Fruit fly (Drosophila melanogaster): ENCODE measurements around the gene PolrMT.

Gene PolrMT

DNA sequence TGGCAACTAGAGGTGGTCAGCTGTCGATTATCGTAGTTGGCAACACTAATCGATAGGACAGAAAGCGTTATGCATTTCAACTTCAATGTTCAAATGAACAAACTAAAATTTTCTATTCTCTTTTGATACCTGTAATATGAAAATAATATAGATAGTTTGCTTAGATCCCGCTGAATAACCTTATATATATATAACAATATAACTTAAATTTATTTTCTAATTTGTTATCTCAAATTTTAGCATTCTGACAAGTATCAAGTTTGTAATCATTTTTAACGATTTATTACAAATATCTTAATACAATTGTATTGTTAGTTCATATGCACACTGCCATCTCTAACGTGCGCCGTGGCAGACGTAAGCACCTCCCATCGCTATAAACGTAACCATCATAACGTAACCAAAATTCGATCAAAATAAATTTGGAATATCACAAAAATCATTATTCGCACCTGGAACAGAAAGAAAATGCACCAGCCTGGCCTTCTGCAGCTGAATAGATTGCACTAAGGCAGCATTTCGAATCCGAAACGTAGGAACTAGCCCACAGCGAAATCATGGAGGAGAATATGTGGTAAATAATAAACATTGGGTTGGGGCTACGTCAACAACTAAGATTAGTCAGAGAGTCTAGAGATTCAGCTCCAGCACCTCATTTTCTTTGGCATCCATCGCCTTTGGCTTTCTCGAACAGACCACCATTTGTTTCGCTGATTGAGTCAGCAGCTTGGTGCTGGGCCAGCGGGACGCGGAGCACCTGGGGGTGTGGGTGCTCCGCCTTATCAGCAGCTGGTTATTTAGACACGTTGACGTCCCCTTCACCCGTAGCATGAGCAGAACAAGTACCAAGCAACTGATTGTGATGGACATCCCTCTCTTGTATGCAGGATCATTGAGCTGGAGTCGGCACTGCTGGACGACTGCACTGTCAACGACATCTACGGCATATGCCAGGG lies 21.0 kb upstream of the PolrMT start, which contains the start of the genes Pino and TBC1D23 (continued):
- TF ChIP-seq CG2129 (GFP tag; IDR thresholded peaks at IDR 0.05; ENCODE audit: partially characterized antibody) (peak; percentile 41; the same call in 1 of the 2 replicates), CG12942 (GFP tag; optimal IDR thresholded peaks at IDR 0.05) (peak; percentile 72), Sox102F (GFP tag; optimal IDR thresholded peaks at IDR 0.05) (peak; percentile 72), CG14050 (GFP tag; IDR thresholded peaks at IDR 0.05) (no peak), unpg (GFP tag; optimal IDR thresholded peaks at IDR 0.05) (peak; percentile 59), CG3065 (GFP tag; optimal IDR thresholded peaks at IDR 0.05) (peak; percentile 5), CG4282 (GFP tag; optimal IDR thresholded peaks at IDR 0.05) (no peak), kni (GFP tag; optimal IDR thresholded peaks at IDR 0.05) (no peak), CG6791 (GFP tag; IDR thresholded peaks at IDR 0.05; ENCODE audit: partially characterized antibody) (peak; percentile 56; the same call in 1 of the 3 replicates), CG10274 (GFP tag; optimal IDR thresholded peaks at IDR 0.05) (no peak), sisA (GFP tag; IDR thresholded peaks at IDR 0.05) (peak; percentile 59), schlank (tag; optimal IDR thresholded peaks at IDR 0.05) (no peak), sqz (GFP tag; optimal IDR thresholded peaks at IDR 0.05) (no peak), MBD-R2 (GFP tag; IDR thresholded peaks at IDR 0.05) (peak; percentile 26; the same call in 1 of the 2 replicates), Oaz (GFP tag; IDR thresholded peaks at IDR 0.05) (peak; percentile 46; the same call in 1 of the 2 replicates), oc (tag; optimal IDR thresholded peaks at IDR 0.05) (no peak), bcd (GFP tag; optimal IDR thresholded peaks at IDR 0.05) (peak; percentile 72), chn (GFP tag; optimal IDR thresholded peaks at IDR 0.05) (peak; percentile 50), knrl (GFP tag; IDR thresholded peaks at IDR 0.05; ENCODE audit: partially characterized antibody) (peak; percentile 84), Sin3A (optimal IDR thresholded peaks at IDR 0.05) (no peak), HLHmδ (GFP tag; optimal IDR thresholded peaks at IDR 0.05) (no peak), chm (GFP tag; IDR thresholded peaks at IDR 0.05) (no peak), grau (tag; optimal IDR thresholded peaks at IDR 0.05) (peak; percentile 80), D (optimal IDR thresholded peaks at IDR 0.05) (no peak), D (GFP tag; optimal IDR thresholded peaks at IDR 0.05) (peak; percentile 45), CG2712 (tag; optimal IDR thresholded peaks at IDR 0.05) (peak; percentile 82), CG31224 (GFP tag; IDR thresholded peaks at IDR 0.05) (peak; percentile 61), H15 (GFP tag; IDR thresholded peaks at IDR 0.05) (peak; percentile 65; the same call in 1 of the 3 replicates), Atf6 (GFP tag; IDR thresholded peaks at IDR 0.05) (0 out of 2 replicates have a peak, but pooled peaks have one; percentile 41), seq (GFP tag; IDR thresholded peaks at IDR 0.05) (no peak), Rx (GFP tag; IDR thresholded peaks at IDR 0.05) (peak; percentile 44; the same call in 1 of the 2 replicates), CG13123 (GFP tag; optimal IDR thresholded peaks at IDR 0.05) (peak; percentile 49), dysf (GFP tag; IDR thresholded peaks at IDR 0.05) (peak; percentile 79), unc-4 (GFP tag; IDR thresholded peaks at IDR 0.05; ENCODE audit: partially characterized antibody) (peak; percentile 67), Abd-B (GFP tag; optimal IDR thresholded peaks at IDR 0.05) (peak; percentile 74), abd-A (tag; optimal IDR thresholded peaks at IDR 0.05) (no peak), CG3407 (GFP tag; optimal IDR thresholded peaks at IDR 0.05) (peak; percentile 2), CG7357 (GFP tag; IDR thresholded peaks at IDR 0.05) (0 out of 3 replicates have a peak, but pooled peaks have one; percentile 15), TFAM (GFP tag; optimal IDR thresholded peaks at IDR 0.05) (no peak), slp2 (GFP tag; optimal IDR thresholded peaks at IDR 0.05) (peak; percentile 15), CG9932 (GFP tag; IDR thresholded peaks at IDR 0.05) (peak; percentile 87), chif (GFP tag; optimal IDR thresholded peaks at IDR 0.05) (peak in 1 of 2 experiments; percentile 45), shn (GFP tag; optimal IDR thresholded peaks at IDR 0.05) (no peak), ab (GFP tag; optimal IDR thresholded peaks at IDR 0.05) (no peak), mam (GFP tag; optimal IDR thresholded peaks at IDR 0.05) (peak; percentile 68), HLH3B (GFP tag; IDR thresholded peaks at IDR 0.05) (peak; percentile 60; the same call in 1 of the 2 replicates), CG10565 (GFP tag; optimal IDR thresholded peaks at IDR 0.05) (no peak), jigr1 (GFP tag; IDR thresholded peaks at IDR 0.05) (no peak; the same call in 2 of the 3 replicates), CG7987 (GFP tag; optimal IDR thresholded peaks at IDR 0.05) (no peak)
